Worm (Caenorhabditis elegans) whole organism, L4 larva: ENCODE data around the gene C17B7.15.

Experiments used
- F49E8.2 ChIP-seq: sonication (generic microtip); optimal IDR thresholded peaks from 2 replicates; lab custom pipeline; 2016; ENCODE audit warnings: missing compliant biosample characterization, mild to moderate bottlenecking, missing genetic modification characterization, borderline replicate concordance
- T20F7.1 ChIP-seq: fragments of 200-800 bp; sonication (Bioruptor generic); optimal IDR thresholded peaks from 2 replicates; lab custom pipeline; 2018; ENCODE audit warnings: mild to moderate bottlenecking, missing genetic modification characterization, missing compliant biosample characterization
- Y5F2A.4 ChIP-seq: fragments of 200-800 bp; sonication (Bioruptor generic); optimal IDR thresholded peaks from 2 replicates; lab custom pipeline; 2018; ENCODE audit warnings: mild to moderate bottlenecking, missing genetic modification characterization, missing compliant biosample characterization
- aha-1 ChIP-seq: fragments of 150-350 bp; peaks from one replicate; lab custom pipeline; 2014; ENCODE audit warnings: missing biosample characterization, missing genetic modification characterization
- aly-2 ChIP-seq: sonication (generic microtip); optimal IDR thresholded peaks from 2 replicates; lab custom pipeline; 2018; ENCODE audit warnings: missing biosample characterization, missing genetic modification characterization
- ama-1 ChIP-seq: fragments of 150-350 bp; optimal IDR thresholded peaks from 2 replicates; lab custom pipeline; 2014; ENCODE audit warnings: inconsistent platforms, mixed read lengths
- ceh-28 ChIP-seq: fragments of 150-350 bp; optimal IDR thresholded peaks from 2 replicates; lab custom pipeline; 2014; ENCODE audit warnings: missing biosample characterization, missing genetic modification reagents, missing genetic modification characterization
- ceh-32 ChIP-seq: sonication (generic microtip); optimal IDR thresholded peaks from 2 replicates; lab custom pipeline; 2016; ENCODE audit warnings: mild to moderate bottlenecking, missing genetic modification characterization, missing compliant biosample characterization; ENCODE audit not compliant: poor library complexity
- ceh-44 ChIP-seq: fragments of 200-800 bp; sonication (Bioruptor generic); IDR thresholded peaks from 2 replicates; pipeline ENCODE4 v1.3.6; 2022; ENCODE audit warnings: missing genetic modification reagents, missing genetic modification characterization, missing compliant biosample characterization
- ceh-62 ChIP-seq: sonication (generic microtip); optimal IDR thresholded peaks from 2 replicates; lab custom pipeline; 2017; ENCODE audit warnings: missing biosample characterization, missing genetic modification characterization
- ceh-82 ChIP-seq: sonication (generic microtip); optimal IDR thresholded peaks from 2 replicates; lab custom pipeline; 2017; ENCODE audit warnings: missing biosample characterization, missing genetic modification characterization
- ctbp-1 ChIP-seq: fragments of 200-800 bp; sonication (Bioruptor generic); IDR thresholded peaks from 2 replicates; pipeline ENCODE4 v1.3.6; 2022; ENCODE audit warnings: missing genetic modification reagents, missing genetic modification characterization, missing compliant biosample characterization
- daf-12 ChIP-seq: fragments of 150-350 bp; optimal IDR thresholded peaks from 2 replicates; lab custom pipeline; 2014; ENCODE audit warnings: missing biosample characterization, missing genetic modification reagents, missing genetic modification characterization
- dmd-9 ChIP-seq: fragments of 200-800 bp; sonication (Bioruptor generic); IDR thresholded peaks from 2 replicates; pipeline ENCODE4 v1.3.6; 2022; ENCODE audit warnings: missing genetic modification reagents, missing genetic modification characterization, missing compliant biosample characterization
- fkh-10 ChIP-seq: fragments of 150-350 bp; optimal IDR thresholded peaks from 2 replicates; lab custom pipeline; 2014; ENCODE audit warnings: missing biosample characterization, missing genetic modification reagents, missing genetic modification characterization
- hlh-11 ChIP-seq: fragments of 200-800 bp; sonication (Bioruptor generic); optimal IDR thresholded peaks from 2 replicates; lab custom pipeline; 2018; ENCODE audit warnings: mild to moderate bottlenecking, missing genetic modification characterization, missing compliant biosample characterization
- hlh-30 ChIP-seq: sonication (generic microtip); optimal IDR thresholded peaks from 2 replicates; lab custom pipeline; 2017; ENCODE audit warnings: antibody characterized with exemption, mild to moderate bottlenecking, missing genetic modification characterization, missing compliant biosample characterization; ENCODE audit not compliant: insufficient read depth
- lim-7 ChIP-seq: fragments of 200-800 bp; sonication (Bioruptor generic); IDR thresholded peaks from 2 replicates; pipeline ENCODE4 v1.3.6; 2022; ENCODE audit warnings: missing genetic modification characterization, missing compliant biosample characterization
- lin-1 ChIP-seq: fragments of 200-800 bp; sonication (Bioruptor generic); IDR thresholded peaks from 2 replicates; pipeline ENCODE4 v1.3.6; 2022; ENCODE audit warnings: missing genetic modification reagents, missing genetic modification characterization, missing compliant biosample characterization
- lin-29 ChIP-seq: fragments of 200-800 bp; sonication (Bioruptor generic); IDR thresholded peaks from 2 replicates; pipeline ENCODE4 v1.3.6; 2022; ENCODE audit warnings: missing genetic modification reagents, missing genetic modification characterization, missing compliant biosample characterization
- lir-3 ChIP-seq: sonication (generic microtip); optimal IDR thresholded peaks from 2 replicates; lab custom pipeline; 2016; ENCODE audit warnings: mild to moderate bottlenecking, missing genetic modification characterization, missing compliant biosample characterization
- lsy-2 ChIP-seq, 2 experiments: fragments of 150-350 bp in 1 of 2; sonication (generic microtip) in 1 of 2; optimal IDR thresholded peaks; 2 replicates each; lab custom pipeline; 2014 to 2017; ENCODE audit warnings: missing biosample characterization in 2 of 2, missing genetic modification characterization in 2 of 2
- mdl-1 ChIP-seq, 2 experiments: fragments of 150-350 bp in 1 of 2; sonication (generic microtip) in 1 of 2; optimal IDR thresholded peaks; 2 replicates each; lab custom pipeline; 2014 to 2017; ENCODE audit warnings: missing biosample characterization in 2 of 2, missing genetic modification characterization in 2 of 2
- mdt-29 ChIP-seq: fragments of 200-800 bp; sonication (Bioruptor generic); IDR thresholded peaks from 2 replicates; pipeline ENCODE4 v1.3.6; 2022; ENCODE audit warnings: missing genetic modification reagents, missing genetic modification characterization, missing compliant biosample characterization
- mep-1 ChIP-seq: fragments of 150-350 bp; sonication (generic microtip); optimal IDR thresholded peaks from 3 replicates; lab custom pipeline; 2014; ENCODE audit warnings: missing biosample characterization, missing genetic modification characterization
- mes-2 ChIP-seq: sonication (generic microtip); optimal IDR thresholded peaks from 2 replicates; lab custom pipeline; 2016; ENCODE audit warnings: missing genotype, mild to moderate bottlenecking, missing genetic modification characterization, missing compliant biosample characterization; ENCODE audit not compliant: poor library complexity, severe bottlenecking
- mxl-2 ChIP-seq: fragments of 200-800 bp; sonication (Bioruptor generic); conservative IDR thresholded peaks from 2 replicates; pipeline ENCODE4 v1.3.6; 2022; ENCODE audit warnings: missing genetic modification reagents, missing genetic modification characterization, missing compliant biosample characterization
- mxl-3 ChIP-seq: fragments of 200-800 bp; sonication (Bioruptor generic); optimal IDR thresholded peaks from 2 replicates; lab custom pipeline; 2018; ENCODE audit warnings: mild to moderate bottlenecking, missing genetic modification characterization, missing compliant biosample characterization
- nhr-102 ChIP-seq: sonication (generic microtip); optimal IDR thresholded peaks from 2 replicates; lab custom pipeline; 2016; ENCODE audit warnings: mild to moderate bottlenecking, missing genetic modification characterization, moderate library complexity, missing compliant biosample characterization
- nhr-111 ChIP-seq: fragments of 200-800 bp; sonication (Bioruptor generic); optimal IDR thresholded peaks from 2 replicates; lab custom pipeline; 2018; ENCODE audit warnings: mild to moderate bottlenecking, missing genetic modification characterization, missing compliant biosample characterization
- nhr-25 ChIP-seq: sonication (generic microtip); optimal IDR thresholded peaks from 2 replicates; lab custom pipeline; 2017; ENCODE audit warnings: missing genetic modification characterization, mild to moderate bottlenecking, missing compliant biosample characterization, antibody characterized with exemption, moderate library complexity, borderline replicate concordance; ENCODE audit not compliant: insufficient read depth
- nhr-28 ChIP-seq: fragments of 150-350 bp; optimal IDR thresholded peaks from 2 replicates; lab custom pipeline; 2014; ENCODE audit warnings: missing biosample characterization, missing genetic modification characterization
- nhr-48 ChIP-seq: sonication (generic microtip); optimal IDR thresholded peaks from 2 replicates; lab custom pipeline; 2016; ENCODE audit warnings: mild to moderate bottlenecking, missing genetic modification characterization, missing compliant biosample characterization
- nhr-6 ChIP-seq: fragments of 150-350 bp; optimal IDR thresholded peaks from 2 replicates; lab custom pipeline; 2014; ENCODE audit warnings: missing biosample characterization, missing genetic modification characterization
- pha-4 ChIP-seq, 2 experiments: fragments of 150-350 bp in 1 of 2; fragments of 200-800 bp in 1 of 2; sonication (Bioruptor generic) in 1 of 2; IDR thresholded peaks in 1 of 2; optimal IDR thresholded peaks in 1 of 2; 2 replicates each; pipeline versions ENCODE4 v1.3.6 to Lab custom; 2014 to 2022; ENCODE audit warnings: missing genetic modification characterization in 2 of 2, missing genetic modification reagents in 2 of 2, missing biosample characterization in 1 of 2, missing compliant biosample characterization in 1 of 2
- php-3 ChIP-seq: fragments of 200-800 bp; sonication (Bioruptor generic); IDR thresholded peaks from 2 replicates; pipeline ENCODE4 v1.3.6; 2022; ENCODE audit warnings: missing genetic modification reagents, missing genetic modification characterization, missing compliant biosample characterization
- pqm-1 ChIP-seq: sonication (generic microtip); optimal IDR thresholded peaks from 2 replicates; lab custom pipeline; 2017; ENCODE audit warnings: missing biosample characterization, missing genetic modification characterization
- rbr-2 ChIP-seq: sonication (generic microtip); optimal IDR thresholded peaks from 2 replicates; lab custom pipeline; 2016; ENCODE audit warnings: missing genotype, missing genetic modification characterization, missing compliant biosample characterization
- saeg-2 ChIP-seq: fragments of 200-800 bp; sonication (Bioruptor generic); IDR thresholded peaks from 2 replicates; pipeline ENCODE4 v1.3.6; 2022; ENCODE audit warnings: missing genetic modification reagents, missing genetic modification characterization, missing compliant biosample characterization
- tag-97 ChIP-seq: fragments of 200-800 bp; sonication (Bioruptor generic); IDR thresholded peaks from 2 replicates; pipeline ENCODE4 v1.3.6; 2022; ENCODE audit warnings: missing genetic modification characterization, missing compliant biosample characterization
- tra-1 ChIP-seq: fragments of 200-800 bp; sonication (Bioruptor generic); IDR thresholded peaks from 2 replicates; pipeline ENCODE4 v1.3.6; 2022; ENCODE audit warnings: missing genetic modification reagents, missing genetic modification characterization, missing compliant biosample characterization
- unc-39 ChIP-seq: sonication (generic microtip); optimal IDR thresholded peaks from 2 replicates; lab custom pipeline; 2017; ENCODE audit warnings: missing biosample characterization, missing genetic modification characterization
- unc-62 ChIP-seq, 3 experiments: fragments of 150-350 bp in 1 of 3; sonication (generic microtip); optimal IDR thresholded peaks in 2 of 3; peaks in 1 of 3; 1 replicate in 1 of 3; 2 replicates in 2 of 3; lab custom pipeline; 2014 to 2017; ENCODE audit warnings: missing biosample characterization in 3 of 3, missing genetic modification characterization in 3 of 3, missing genetic modification reagents in 3 of 3, missing genotype in 1 of 3
- vab-7 ChIP-seq: fragments of 200-800 bp; sonication (Bioruptor generic); IDR thresholded peaks from 2 replicates; pipeline ENCODE4 v1.3.6; 2022; ENCODE audit warnings: missing genetic modification reagents, missing genetic modification characterization, missing compliant biosample characterization
- zag-1 ChIP-seq: fragments of 150-350 bp; optimal IDR thresholded peaks from 2 replicates; lab custom pipeline; 2014; ENCODE audit warnings: missing biosample characterization, missing genetic modification characterization
- zfp-2 ChIP-seq: sonication (generic microtip); optimal IDR thresholded peaks from 2 replicates; lab custom pipeline; 2016; ENCODE audit warnings: mild to moderate bottlenecking, missing genetic modification characterization, missing compliant biosample characterization
- zfp-3 ChIP-seq: fragments of 200-800 bp; sonication (Bioruptor generic); conservative IDR thresholded peaks from 2 replicates; pipeline ENCODE4 v1.3.6; 2022; ENCODE audit warnings: missing genetic modification reagents, missing genetic modification characterization, missing compliant biosample characterization
- zip-11 ChIP-seq: fragments of 200-800 bp; sonication (Bioruptor generic); IDR thresholded peaks from 2 replicates; pipeline ENCODE4 v1.3.6; 2022; ENCODE audit warnings: missing genetic modification characterization, missing compliant biosample characterization
- zip-2 ChIP-seq: fragments of 150-350 bp; optimal IDR thresholded peaks from 2 replicates; lab custom pipeline; 2014; ENCODE audit warnings: missing biosample characterization, missing genetic modification characterization
- ztf-7 ChIP-seq: fragments of 150-350 bp; optimal IDR thresholded peaks from 2 replicates; lab custom pipeline; 2014; ENCODE audit warnings: missing biosample characterization, missing genetic modification characterization

Gene C17B7.15

DNA sequence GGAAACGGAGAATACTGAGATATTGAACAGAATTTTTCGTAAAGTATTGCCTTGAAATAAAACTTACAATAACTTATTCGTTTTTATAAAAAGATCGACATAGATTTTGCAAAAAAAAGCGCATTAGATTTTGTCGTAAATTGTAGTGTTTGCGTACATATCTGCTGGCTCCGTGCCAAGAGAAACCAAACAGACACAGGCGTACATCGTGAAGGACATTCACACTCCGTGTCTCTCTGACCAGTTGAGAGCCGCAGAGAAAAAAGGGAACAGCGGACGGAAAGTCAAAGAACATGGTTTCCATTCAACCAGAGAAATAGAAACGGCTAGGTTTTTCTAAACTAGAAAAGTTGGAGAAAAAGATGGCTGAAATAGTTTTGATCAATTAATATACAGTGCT is 34.7 kb upstream of the C17B7.15 start, which contains the start of gene arrd-19 (continued):
- no peak for TF ChIP-seq lim-7 (GFP tag; lab: Robert Waterston, UW)
- no peak for TF ChIP-seq ceh-82 (tag; lab: Kevin White, UChicago)
- TF ChIP-seq unc-62 (GFP tag; optimal IDR thresholded peaks at IDR 0.05 in 1 of 2; lab: Kevin White, UChicago), result peak in 1 of 2 experiments; percentile 97
- no peak for TF ChIP-seq unc-62 (tag; optimal IDR thresholded peaks at IDR 0.05; lab: Kevin White, UChicago)
- peak; percentile 72 for TF ChIP-seq mxl-3 (GFP tag; lab: Kevin White, UChicago)
- no peak for TF ChIP-seq T20F7.1 (GFP tag; lab: Kevin White, UChicago)
- peak; percentile 86 for TF ChIP-seq ctbp-1 (GFP tag; lab: Robert Waterston, UW)
- TF ChIP-seq ceh-44 (GFP tag; lab: Robert Waterston, UW), result no peak
- peak; percentile 57 for TF ChIP-seq nhr-6 (tag; lab: Kevin White, UChicago)
- peak; percentile 5 for TF ChIP-seq zip-2
- TF ChIP-seq nhr-102 (tag; lab: Kevin White, UChicago), result no peak
- TF ChIP-seq ztf-7 (tag; lab: Kevin White, UChicago), result no peak
- peak; percentile 99 for TF ChIP-seq aha-1 (tag; lab: Kevin White, UChicago)
- TF ChIP-seq zag-1 (tag; lab: Kevin White, UChicago), result no peak
- no peak for TF ChIP-seq ceh-32 (tag; lab: Kevin White, UChicago)
- peak; percentile 26 to 79 for TF ChIP-seq lsy-2 (tag; optimal IDR thresholded peaks at IDR 0.05; lab: Kevin White, UChicago)
- peak; percentile 58 for TF ChIP-seq hlh-30 (tag; lab: Kevin White, UChicago)
- TF ChIP-seq zfp-3, result no peak
- TF ChIP-seq nhr-111 (GFP tag; lab: Kevin White, UChicago), result no peak
- TF ChIP-seq zip-11 (GFP tag; lab: Robert Waterston, UW), result no peak
- no peak for TF ChIP-seq F49E8.2 (tag; lab: Kevin White, UChicago)
- no peak for TF ChIP-seq unc-39 (tag; lab: Kevin White, UChicago)
- peak; percentile 56 for TF ChIP-seq rbr-2 (tag; lab: Kevin White, UChicago)
- peak; percentile 80; the same call in 1 of the 2 replicates for TF ChIP-seq saeg-2 (GFP tag; lab: Robert Waterston, UW)
- no peak for TF ChIP-seq dmd-9 (GFP tag; lab: Robert Waterston, UW)
- TF ChIP-seq Y5F2A.4 (GFP tag; lab: Kevin White, UChicago), result no peak
- no peak for TF ChIP-seq ceh-28 (tag; lab: Kevin White, UChicago)
- TF ChIP-seq aly-2, result no peak
- peak; percentile 72 for TF ChIP-seq fkh-10 (GFP tag; lab: Kevin White, UChicago)
- no peak; the same call in 1 of the 2 replicates for TF ChIP-seq vab-7
- no peak for TF ChIP-seq ceh-62
- TF ChIP-seq mep-1, result no peak
- TF ChIP-seq lir-3 (tag; lab: Kevin White, UChicago), result no peak
- peak; percentile 90 for TF ChIP-seq nhr-28
- no peak for TF ChIP-seq pha-4 (GFP tag; IDR thresholded peaks at IDR 0.05; lab: Robert Waterston, UW)
- peak; percentile 54 for TF ChIP-seq pha-4 (tag; optimal IDR thresholded peaks at IDR 0.05; lab: Kevin White, UChicago)
- TF ChIP-seq lin-1 (GFP tag; lab: Robert Waterston, UW), result peak; percentile 89
- no peak for TF ChIP-seq php-3 (GFP tag; lab: Robert Waterston, UW)
- TF ChIP-seq zfp-2 (tag; lab: Kevin White, UChicago), result no peak
- TF ChIP-seq mdt-29 (GFP tag; lab: Robert Waterston, UW), result no peak
- no peak for TF ChIP-seq mxl-2 (GFP tag; lab: Robert Waterston, UW)
- TF ChIP-seq pqm-1 (tag; lab: Kevin White, UChicago), result peak; percentile 32
- TF ChIP-seq ama-1 (lab: Kevin White, UChicago), result no peak
- TF ChIP-seq tra-1 (GFP tag; lab: Robert Waterston, UW), result no peak
- peak; percentile 53 for TF ChIP-seq nhr-25
- peak; percentile 90 for TF ChIP-seq nhr-48 (tag; lab: Kevin White, UChicago)
- peak in 1 of 2 experiments; percentile 85 for TF ChIP-seq mdl-1 (tag; optimal IDR thresholded peaks at IDR 0.05; lab: Kevin White, UChicago)
- TF ChIP-seq daf-12 (tag; lab: Kevin White, UChicago), result no peak
- peak; percentile 93 for TF ChIP-seq hlh-11 (tag; lab: Kevin White, UChicago)
- TF ChIP-seq mes-2 (tag; lab: Kevin White, UChicago), result peak; percentile 80
- TF ChIP-seq tag-97, result no peak
- peak; percentile 58; the same call in 1 of the 2 replicates for TF ChIP-seq lin-29
